Worm (Caenorhabditis elegans): ENCODE results near the gene F36D4.5.

- TF ChIP-seq ama-1 (optimal IDR thresholded peaks at IDR 0.05), result no peak
- no peak for TF ChIP-seq flt-1 (GFP tag; IDR thresholded peaks at IDR 0.05)
- TF ChIP-seq B0310.2 (tag; optimal IDR thresholded peaks at IDR 0.05), result no peak
- TF ChIP-seq hmg-4 (GFP tag; optimal IDR thresholded peaks at IDR 0.05), result no peak
These were observed 25.9 kb upstream of the F36D4.5 start for ce11 chrV:9451485-9451884.

Data from whole organism, early embryonic.